Worm (Caenorhabditis elegans) whole organism, early embryonic: ENCODE data around the gene cpg-2.

Experiments used
- hnd-1 ChIP-seq: sonication (generic microtip); optimal IDR thresholded peaks from 2 replicates; lab custom pipeline; 2016; ENCODE audit warnings: missing genetic modification characterization, missing compliant biosample characterization
- tbx-37 ChIP-seq: fragments of 200-800 bp; sonication (Bioruptor generic); conservative IDR thresholded peaks from 2 replicates; pipeline ENCODE4 v1.3.6; 2022; ENCODE audit warnings: missing genetic modification reagents, missing genetic modification characterization, missing compliant biosample characterization

DNA sequence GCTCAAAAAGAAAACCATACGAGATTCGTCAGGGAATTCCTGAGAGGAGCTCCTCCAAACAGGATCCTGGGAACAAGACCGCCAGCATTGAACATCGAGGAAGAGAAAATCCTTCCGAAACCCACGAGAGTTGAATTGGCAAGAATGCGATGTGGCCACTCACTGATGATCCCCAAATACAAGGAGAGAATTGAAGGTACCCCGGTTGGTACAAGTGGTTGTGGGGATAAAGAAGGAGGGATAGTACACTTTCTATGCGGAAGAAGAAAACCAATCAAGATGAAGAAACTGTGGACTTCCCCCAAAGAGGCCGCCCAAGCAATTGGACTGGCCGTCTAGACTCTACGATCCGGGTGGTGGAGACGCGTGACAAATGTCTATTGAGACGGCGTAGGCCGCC lies 40.7 kb downstream of the cpg-2 start:
- TF ChIP-seq hnd-1 (tag; lab: Kevin White, UChicago): no peak
- TF ChIP-seq tbx-37: no peak
